Fruit fly (Drosophila melanogaster) whole organism, embryonic: ENCODE data around the gene CRIF.

Experiments used
- BEAF-32 ChIP-seq: fragments of 200-800 bp; sonication (Bioruptor generic); optimal IDR thresholded peaks from 3 replicates; lab custom pipeline; 2017; ENCODE audit warnings: missing biosample characterization, missing genetic modification characterization, mild to moderate bottlenecking, moderate library complexity, missing genetic modification reagents
- CG10267 ChIP-seq: fragments of 200-800 bp; sonication (Bioruptor generic); optimal IDR thresholded peaks from 2 replicates; lab custom pipeline; 2018; ENCODE audit warnings: missing biosample characterization, mild to moderate bottlenecking, missing genetic modification characterization, moderate library complexity
- CG10431 ChIP-seq: fragments of 200-800 bp; sonication (Bioruptor generic); optimal IDR thresholded peaks from 3 replicates; lab custom pipeline; 2018; ENCODE audit warnings: missing biosample characterization, mild to moderate bottlenecking, missing genetic modification characterization
- CG11504 ChIP-seq: fragments of 200-800 bp; sonication (Bioruptor generic); optimal IDR thresholded peaks from 3 replicates; lab custom pipeline; 2019; ENCODE audit warnings: missing biosample characterization, mild to moderate bottlenecking, missing genetic modification characterization, moderate library complexity
- CG12391 ChIP-seq: fragments of 200-800 bp; sonication (Bioruptor generic); optimal IDR thresholded peaks from 3 replicates; lab custom pipeline; 2018; ENCODE audit warnings: missing biosample characterization, mild to moderate bottlenecking, missing genetic modification characterization, moderate library complexity
- CG14710 ChIP-seq: fragments of 200-800 bp; sonication (Bioruptor generic); optimal IDR thresholded peaks from 3 replicates; lab custom pipeline; 2019; ENCODE audit warnings: missing biosample characterization, mild to moderate bottlenecking, missing genetic modification characterization, moderate library complexity
- CG15696 ChIP-seq: fragments of 200-800 bp; sonication (Bioruptor generic); optimal IDR thresholded peaks from 2 replicates; lab custom pipeline; 2019; ENCODE audit warnings: missing biosample characterization, mild to moderate bottlenecking, missing genetic modification characterization, moderate library complexity
- CG1602 ChIP-seq: fragments of 200-800 bp; sonication (Bioruptor generic); optimal IDR thresholded peaks from 3 replicates; lab custom pipeline; 2016; ENCODE audit warnings: missing biosample characterization, missing genetic modification characterization
- CG16779 ChIP-seq: fragments of 200-800 bp; sonication (Bioruptor generic); IDR thresholded peaks from 2 replicates; pipeline ENCODE4 v1.3.6; 2022; ENCODE audit warnings: missing biosample characterization, missing genetic modification characterization
- CG1832 ChIP-seq: fragments of 200-800 bp; sonication (Bioruptor generic); optimal IDR thresholded peaks from 2 replicates; lab custom pipeline; 2017; ENCODE audit warnings: missing biosample characterization, mild to moderate bottlenecking, missing genetic modification characterization, inconsistent platforms
- CG2116 ChIP-seq: fragments of 200-800 bp; sonication (Bioruptor generic); optimal IDR thresholded peaks from 3 replicates; lab custom pipeline; 2018; ENCODE audit warnings: missing biosample characterization, mild to moderate bottlenecking, missing genetic modification characterization
- CG2129 ChIP-seq: fragments of 200-800 bp; sonication (Bioruptor generic); IDR thresholded peaks from 2 replicates; pipeline ENCODE4 v1.3.6; 2022; ENCODE audit warnings: missing biosample characterization, missing genetic modification characterization; ENCODE audit not compliant: partially characterized antibody
- CG3065 ChIP-seq: fragments of 200-800 bp; sonication (Bioruptor generic); optimal IDR thresholded peaks from 2 replicates; lab custom pipeline; 2016; ENCODE audit warnings: missing biosample characterization, missing genetic modification characterization
- CG3407 ChIP-seq: fragments of 200-800 bp; sonication (Bioruptor generic); optimal IDR thresholded peaks from 2 replicates; lab custom pipeline; 2018; ENCODE audit warnings: missing biosample characterization, mild to moderate bottlenecking, missing genetic modification characterization
- CG3995 ChIP-seq: fragments of 200-800 bp; sonication (Bioruptor generic); optimal IDR thresholded peaks from 3 replicates; lab custom pipeline; 2016; ENCODE audit warnings: missing biosample characterization, missing genetic modification characterization
- CG4707 ChIP-seq: fragments of 200-800 bp; sonication (Bioruptor generic); optimal IDR thresholded peaks from 2 replicates; lab custom pipeline; 2018; ENCODE audit warnings: missing biosample characterization, mild to moderate bottlenecking, missing genetic modification characterization, moderate library complexity
- CG6791 ChIP-seq: fragments of 200-800 bp; sonication (Bioruptor generic); IDR thresholded peaks from 3 replicates; pipeline ENCODE4 v1.3.6; 2022; ENCODE audit warnings: missing biosample characterization, missing genetic modification characterization; ENCODE audit not compliant: partially characterized antibody
- CG6854 ChIP-seq: fragments of 200-800 bp; sonication (Bioruptor generic); optimal IDR thresholded peaks from 3 replicates; lab custom pipeline; 2017; ENCODE audit warnings: missing biosample characterization, mild to moderate bottlenecking, missing genetic modification characterization
- CG7786 ChIP-seq: fragments of 200-800 bp; sonication (Bioruptor generic); optimal IDR thresholded peaks from 2 replicates; lab custom pipeline; 2016; ENCODE audit warnings: missing biosample characterization, missing genetic modification characterization
- CG8359 ChIP-seq: fragments of 200-800 bp; sonication (Bioruptor generic); optimal IDR thresholded peaks from 2 replicates; lab custom pipeline; 2017; ENCODE audit warnings: missing biosample characterization, mild to moderate bottlenecking, missing genetic modification characterization, borderline replicate concordance
- Dip3 ChIP-seq: fragments of 200-800 bp; sonication (Bioruptor generic); optimal IDR thresholded peaks from 3 replicates; lab custom pipeline; 2016; ENCODE audit warnings: missing biosample characterization, missing genetic modification characterization
- Doc2 ChIP-seq: fragments of 200-800 bp; sonication (Bioruptor generic); IDR thresholded peaks from 2 replicates; pipeline ENCODE4 v1.3.6; 2022; ENCODE audit warnings: missing biosample characterization, missing genetic modification characterization
- Dp ChIP-seq: fragments of 200-800 bp; sonication (Bioruptor generic); optimal IDR thresholded peaks from 2 replicates; lab custom pipeline; 2018; ENCODE audit warnings: missing biosample characterization, mild to moderate bottlenecking, missing genetic modification characterization, moderate library complexity
- E2f2 ChIP-seq: fragments of 200-800 bp; sonication (Bioruptor generic); IDR thresholded peaks from 2 replicates; pipeline ENCODE4 v1.3.6; 2022; ENCODE audit warnings: missing biosample characterization, missing genetic modification characterization
- ERR ChIP-seq: fragments of 200-800 bp; sonication (Bioruptor generic); optimal IDR thresholded peaks from 2 replicates; lab custom pipeline; 2016; ENCODE audit warnings: missing biosample characterization, missing genetic modification characterization
- Eip74EF ChIP-seq, 2 experiments: fragments of 200-800 bp in 1 of 2; fragments of >200 bp in 1 of 2; sonication (Bioruptor generic) in 1 of 2; optimal IDR thresholded peaks; 2 replicates each; lab custom pipeline; 2017 to 2019; ENCODE audit warnings: missing biosample characterization in 2 of 2, missing genetic modification characterization in 2 of 2, mild to moderate bottlenecking in 1 of 2, moderate library complexity in 1 of 2
- Ets97D ChIP-seq: fragments of 200-800 bp; sonication (Bioruptor generic); optimal IDR thresholded peaks from 3 replicates; lab custom pipeline; 2016; ENCODE audit warnings: missing biosample characterization, missing genetic modification characterization
- MBD-R2 ChIP-seq: fragments of 200-800 bp; sonication (Bioruptor generic); IDR thresholded peaks from 2 replicates; pipeline ENCODE4 v1.3.6; 2022; ENCODE audit warnings: missing biosample characterization, missing genetic modification characterization
- Meics ChIP-seq: fragments of 200-800 bp; sonication (Bioruptor generic); optimal IDR thresholded peaks from 2 replicates; lab custom pipeline; 2017; ENCODE audit warnings: missing biosample characterization, mild to moderate bottlenecking, missing genetic modification characterization
- Myb ChIP-seq: fragments of 200-800 bp; sonication (Bioruptor generic); optimal IDR thresholded peaks from 2 replicates; lab custom pipeline; 2016; ENCODE audit warnings: missing biosample characterization, missing genetic modification characterization
- Nf-YC ChIP-seq: fragments of 200-800 bp; optimal IDR thresholded peaks from 3 replicates; lab custom pipeline; 2019; ENCODE audit warnings: missing biosample characterization, mild to moderate bottlenecking, missing genetic modification characterization, moderate library complexity
- Rx ChIP-seq: fragments of 200-800 bp; sonication (Bioruptor generic); IDR thresholded peaks from 2 replicates; pipeline ENCODE4 v1.3.6; 2022; ENCODE audit warnings: missing biosample characterization, missing genetic modification characterization
- TFAM ChIP-seq: fragments of 200-800 bp; sonication (Bioruptor generic); optimal IDR thresholded peaks from 2 replicates; lab custom pipeline; 2017; ENCODE audit warnings: missing biosample characterization, missing genetic modification characterization, inconsistent platforms
- YL-1 ChIP-seq: fragments of 200-800 bp; sonication (Bioruptor generic); optimal IDR thresholded peaks from 3 replicates; lab custom pipeline; 2017; ENCODE audit warnings: missing biosample characterization, mild to moderate bottlenecking, missing genetic modification characterization
- chm ChIP-seq: fragments of 200-800 bp; sonication (Bioruptor generic); IDR thresholded peaks from 2 replicates; pipeline ENCODE4 v1.3.6; 2022; ENCODE audit warnings: missing biosample characterization, missing genetic modification characterization
- crp ChIP-seq, 2 experiments: fragments of 200-800 bp; sonication (Bioruptor generic); optimal IDR thresholded peaks; 2 replicates in 1 of 2; 3 replicates in 1 of 2; lab custom pipeline; 2017; ENCODE audit warnings: missing biosample characterization in 2 of 2, missing genetic modification characterization in 2 of 2, mild to moderate bottlenecking in 1 of 2, moderate library complexity in 1 of 2
- dmrt11E ChIP-seq: fragments of 200-800 bp; sonication (Bioruptor generic); optimal IDR thresholded peaks from 3 replicates; lab custom pipeline; 2018; ENCODE audit warnings: missing biosample characterization, mild to moderate bottlenecking, missing genetic modification characterization, moderate library complexity
- grau ChIP-seq: fragments of 200-800 bp; optimal IDR thresholded peaks from 3 replicates; lab custom pipeline; 2019; ENCODE audit warnings: missing biosample characterization, mild to moderate bottlenecking, missing genetic modification characterization, moderate library complexity
- gsb-n ChIP-seq: fragments of 200-800 bp; sonication (Bioruptor generic); optimal IDR thresholded peaks from 3 replicates; lab custom pipeline; 2018; ENCODE audit warnings: missing biosample characterization, mild to moderate bottlenecking, missing genetic modification characterization
- h ChIP-seq: fragments of >200 bp; optimal IDR thresholded peaks from 2 replicates; lab custom pipeline; 2017
- lola ChIP-seq, 3 experiments: fragments of >200 bp in 2 of 3; fragments of 200-800 bp in 1 of 3; sonication (Bioruptor generic) in 1 of 3; optimal IDR thresholded peaks; 2 replicates each; lab custom pipeline; 2017 to 2019; ENCODE audit warnings: missing biosample characterization in 3 of 3, missing genetic modification characterization in 3 of 3, mild to moderate bottlenecking in 1 of 3, moderate library complexity in 1 of 3
- rib ChIP-seq: fragments of 200-800 bp; sonication (Bioruptor generic); IDR thresholded peaks from 2 replicates; pipeline ENCODE4 v1.3.6; 2022; ENCODE audit warnings: missing biosample characterization, missing genetic modification characterization
- sna ChIP-seq: fragments of 200-800 bp; sonication (Bioruptor generic); IDR thresholded peaks from 2 replicates; pipeline ENCODE4 v1.3.6; 2022; ENCODE audit warnings: missing biosample characterization, missing genetic modification characterization; ENCODE audit not compliant: partially characterized antibody
- stwl ChIP-seq: fragments of 200-800 bp; sonication (Bioruptor generic); optimal IDR thresholded peaks from 3 replicates; lab custom pipeline; 2018; ENCODE audit warnings: missing biosample characterization, mild to moderate bottlenecking, missing genetic modification characterization, moderate library complexity
- trh ChIP-seq: fragments of 200-800 bp; sonication (Bioruptor generic); optimal IDR thresholded peaks from 2 replicates; lab custom pipeline; 2016; ENCODE audit warnings: missing biosample characterization, missing genetic modification characterization
- tup ChIP-seq: fragments of 200-800 bp; sonication (Bioruptor generic); optimal IDR thresholded peaks from 2 replicates; lab custom pipeline; 2016; ENCODE audit warnings: missing biosample characterization, mild to moderate bottlenecking, missing genetic modification characterization, moderate library complexity

CRIF gene

DNA sequence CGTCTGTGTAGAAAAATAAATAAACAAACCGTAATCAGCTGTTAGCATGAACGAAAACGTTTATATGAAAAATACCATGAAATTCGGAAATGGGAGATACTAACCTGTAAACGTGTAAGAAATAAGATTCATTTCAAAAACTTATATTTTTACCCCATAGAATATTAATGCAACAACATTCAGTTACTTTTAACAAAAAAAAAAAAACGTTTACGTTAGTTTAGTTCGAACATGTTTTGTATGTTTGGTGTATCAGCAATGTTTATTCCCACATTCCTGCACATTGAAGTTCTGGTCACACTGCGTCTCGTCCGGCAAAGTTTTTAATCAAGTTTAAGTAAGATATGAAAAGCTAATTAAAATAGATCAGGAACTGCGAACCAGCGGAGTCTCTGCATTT is 48.7 kb upstream of the CRIF start, which contains the start of the genes S1P and CG11307 (continued):
- TF ChIP-seq gsb-n (tag; lab: Kevin White, UChicago) (no peak), lola (GFP tag; optimal IDR thresholded peaks at IDR 0.05; lab: Kevin White, UChicago) (peak in 1 of 3 experiments; percentile 11), CG12391 (no peak), TFAM (GFP tag; lab: Kevin White, UChicago) (no peak), CG6854 (GFP tag; lab: Kevin White, UChicago) (no peak), rib (GFP tag; lab: Robert Waterston, UW) (no peak), Nf-YC (tag; lab: Kevin White, UChicago) (no peak), Eip74EF (GFP tag; optimal IDR thresholded peaks at IDR 0.05; lab: Kevin White, UChicago) (no peak), CG14710 (tag; lab: Kevin White, UChicago) (peak; percentile 46), Dip3 (GFP tag; lab: Kevin White, UChicago) (no peak), CG2116 (GFP tag; lab: Kevin White, UChicago) (peak; percentile 44), CG10267 (tag; lab: Kevin White, UChicago) (peak; percentile 36), E2f2 (GFP tag; lab: Robert Waterston, UW) (peak; percentile 52), BEAF-32 (GFP tag; lab: Kevin White, UChicago) (peak; percentile 34), ERR (GFP tag; lab: Kevin White, UChicago) (no peak), trh (no peak), grau (tag; lab: Kevin White, UChicago) (no peak), Dp (GFP tag; lab: Kevin White, UChicago) (peak; percentile 35), Doc2 (GFP tag; lab: Robert Waterston, UW) (no peak), h (no peak), sna (no peak), CG3995 (GFP tag; lab: Kevin White, UChicago) (peak; percentile 26), CG11504 (tag; lab: Kevin White, UChicago) (no peak), chm (no peak), CG1602 (GFP tag; lab: Kevin White, UChicago) (no peak), CG2129 (no peak), Myb (GFP tag; lab: Kevin White, UChicago) (peak; percentile 6), CG3065 (GFP tag; lab: Kevin White, UChicago) (no peak), tup (GFP tag; lab: Kevin White, UChicago) (no peak), CG8359 (GFP tag; lab: Kevin White, UChicago) (no peak), Meics (no peak), CG3407 (no peak), YL-1 (GFP tag; lab: Kevin White, UChicago) (peak; percentile 20), CG7786 (GFP tag; lab: Kevin White, UChicago) (no peak), CG10431 (GFP tag; lab: Kevin White, UChicago) (no peak), CG16779 (GFP tag; lab: Robert Waterston, UW) (no peak), stwl (tag; lab: Kevin White, UChicago) (peak; percentile 68), CG1832 (no peak), CG4707 (no peak), Ets97D (GFP tag; lab: Kevin White, UChicago) (peak; percentile 3), dmrt11E (tag; lab: Kevin White, UChicago) (no peak), CG6791 (GFP tag; lab: Robert Waterston, UW) (no peak), CG15696 (no peak), Rx (GFP tag; lab: Robert Waterston, UW) (no peak), MBD-R2 (GFP tag; lab: Robert Waterston, UW) (peak; percentile 70), crp (GFP tag; optimal IDR thresholded peaks at IDR 0.05; lab: Kevin White, UChicago) (peak; percentile 15 to 88)
